Worm (Caenorhabditis elegans) whole organism, young adult: ENCODE measurements around the gene mdt-6.

Experiments used
- B0261.1 ChIP-seq: sonication (generic microtip); optimal IDR thresholded peaks from 2 replicates; lab custom pipeline; 2016; ENCODE audit warnings: mild to moderate bottlenecking, missing genetic modification characterization, moderate library complexity, missing compliant biosample characterization
- B0336.3 ChIP-seq: fragments of 200-800 bp; sonication (Bioruptor generic); IDR thresholded peaks from 2 replicates; pipeline ENCODE4 v1.3.6; 2022; ENCODE audit warnings: missing genetic modification characterization, missing compliant biosample characterization
- F10E7.11 ChIP-seq: sonication (generic microtip); optimal IDR thresholded peaks from 2 replicates; lab custom pipeline; 2017; ENCODE audit warnings: mild to moderate bottlenecking, missing genetic modification characterization, moderate library complexity, missing compliant biosample characterization
- F33H1.4 ChIP-seq: fragments of 200-800 bp; sonication (Bioruptor generic); IDR thresholded peaks from 2 replicates; pipeline ENCODE4 v1.3.6; 2022; ENCODE audit warnings: missing genetic modification reagents, missing genetic modification characterization, missing compliant biosample characterization
- F37B4.10 ChIP-seq: fragments of 200-800 bp; sonication (Bioruptor generic); IDR thresholded peaks from 2 replicates; pipeline ENCODE4 v1.3.6; 2022; ENCODE audit warnings: missing genetic modification characterization, missing compliant biosample characterization
- F49E8.2 ChIP-seq: sonication (generic microtip); optimal IDR thresholded peaks from 3 replicates; lab custom pipeline; 2017; ENCODE audit warnings: missing genetic modification characterization, mild to moderate bottlenecking, missing compliant biosample characterization, antibody characterized with exemption, moderate library complexity; ENCODE audit not compliant: insufficient read depth
- F52B5.7 ChIP-seq: sonication (generic microtip); optimal IDR thresholded peaks from 2 replicates; lab custom pipeline; 2016; ENCODE audit warnings: mild to moderate bottlenecking, missing genetic modification characterization, missing compliant biosample characterization
- F55B11.4 ChIP-seq: sonication (generic microtip); optimal IDR thresholded peaks from 2 replicates; lab custom pipeline; 2016; ENCODE audit warnings: missing compliant biosample characterization, missing genetic modification characterization, borderline replicate concordance; ENCODE audit not compliant: insufficient read depth
- K12H6.12 ChIP-seq: fragments of 200-800 bp; sonication (Bioruptor generic); optimal IDR thresholded peaks from 2 replicates; lab custom pipeline; 2018; ENCODE audit warnings: mild to moderate bottlenecking, missing genetic modification characterization, missing compliant biosample characterization
- Y53F4B.3 ChIP-seq: fragments of 200-800 bp; sonication (Bioruptor generic); IDR thresholded peaks from 2 replicates; pipeline ENCODE4 v1.3.6; 2022; ENCODE audit warnings: missing genetic modification reagents, missing genetic modification characterization, missing compliant biosample characterization
- Y53G8AR.9 ChIP-seq: fragments of 200-800 bp; sonication (Bioruptor generic); conservative IDR thresholded peaks from 2 replicates; pipeline ENCODE4 v1.3.6; 2022; ENCODE audit warnings: missing genetic modification reagents, missing genetic modification characterization, missing compliant biosample characterization
- Y56A3A.18 ChIP-seq: fragments of 200-800 bp; sonication (Bioruptor generic); IDR thresholded peaks from 2 replicates; pipeline ENCODE4 v1.3.6; 2022; ENCODE audit warnings: missing genetic modification reagents, missing genetic modification characterization, missing compliant biosample characterization
- Y67H2A.10 ChIP-seq: fragments of 200-800 bp; sonication (Bioruptor generic); conservative IDR thresholded peaks from 2 replicates; pipeline ENCODE4 v1.3.6; 2022; ENCODE audit warnings: missing genetic modification reagents, missing genetic modification characterization, missing compliant biosample characterization
- ZK185.1 ChIP-seq: sonication (generic microtip); optimal IDR thresholded peaks from 2 replicates; lab custom pipeline; 2016; ENCODE audit warnings: mild to moderate bottlenecking, missing genetic modification characterization, missing compliant biosample characterization; ENCODE audit not compliant: poor library complexity, severe bottlenecking
- ama-1 ChIP-seq, 3 experiments: fragments of 150-350 bp in 1 of 3; sonication (generic microtip) in 2 of 3; optimal IDR thresholded peaks; 2 replicates each; lab custom pipeline; 2014 to 2018; ENCODE audit warnings: missing biosample characterization in 2 of 3, missing genetic modification characterization in 2 of 3, missing genetic modification reagents in 2 of 3
- atf-7 ChIP-seq: sonication (generic microtip); optimal IDR thresholded peaks from 2 replicates; lab custom pipeline; 2017; ENCODE audit warnings: mild to moderate bottlenecking, missing genetic modification characterization, missing compliant biosample characterization
- attf-5 ChIP-seq: fragments of 200-800 bp; sonication (Bioruptor generic); optimal IDR thresholded peaks from 2 replicates; lab custom pipeline; 2018; ENCODE audit warnings: mild to moderate bottlenecking, missing genetic modification characterization, missing compliant biosample characterization
- attf-6 ChIP-seq: fragments of 200-800 bp; sonication (Bioruptor generic); IDR thresholded peaks from 2 replicates; pipeline ENCODE4 v1.3.6; 2022; ENCODE audit warnings: missing genetic modification reagents, missing genetic modification characterization, missing compliant biosample characterization
- bed-1 ChIP-seq: fragments of 200-800 bp; sonication (Bioruptor generic); IDR thresholded peaks from 2 replicates; pipeline ENCODE4 v1.3.6; 2022; ENCODE audit warnings: missing genetic modification reagents, missing genetic modification characterization, missing compliant biosample characterization
- ccch-3 ChIP-seq: fragments of 200-800 bp; sonication (Bioruptor generic); optimal IDR thresholded peaks from 2 replicates; lab custom pipeline; 2018; ENCODE audit warnings: mild to moderate bottlenecking, missing genetic modification characterization, missing compliant biosample characterization
- cebp-2 ChIP-seq: fragments of 200-800 bp; sonication (Bioruptor generic); IDR thresholded peaks from 2 replicates; pipeline ENCODE4 v1.3.6; 2022; ENCODE audit warnings: missing genetic modification characterization, missing compliant biosample characterization
- ceh-27 ChIP-seq: fragments of 200-800 bp; sonication (Bioruptor generic); optimal IDR thresholded peaks from 2 replicates; lab custom pipeline; 2018; ENCODE audit warnings: mild to moderate bottlenecking, missing genetic modification characterization, moderate library complexity, missing compliant biosample characterization
- ceh-40 ChIP-seq: fragments of 200-800 bp; sonication (Bioruptor generic); IDR thresholded peaks from 2 replicates; pipeline ENCODE4 v1.3.6; 2022; ENCODE audit warnings: missing genetic modification characterization, missing compliant biosample characterization
- die-1 ChIP-seq: sonication (generic microtip); optimal IDR thresholded peaks from 2 replicates; lab custom pipeline; 2016; ENCODE audit warnings: missing genotype, mild to moderate bottlenecking, missing genetic modification characterization, missing compliant biosample characterization
- dpl-1 ChIP-seq: fragments of 150-350 bp; optimal IDR thresholded peaks from 2 replicates; lab custom pipeline; 2014; ENCODE audit warnings: missing biosample characterization, missing genetic modification reagents, missing genetic modification characterization
- egl-44 ChIP-seq: fragments of 200-800 bp; sonication (Bioruptor generic); IDR thresholded peaks from 2 replicates; pipeline ENCODE4 v1.3.6; 2022; ENCODE audit warnings: missing genetic modification reagents, missing genetic modification characterization, missing compliant biosample characterization
- ekl-4 ChIP-seq: fragments of 200-800 bp; sonication (Bioruptor generic); IDR thresholded peaks from 2 replicates; pipeline ENCODE4 v1.3.6; 2022; ENCODE audit warnings: missing genetic modification reagents, missing genetic modification characterization, missing compliant biosample characterization
- him-1 ChIP-seq: sonication (generic microtip); optimal IDR thresholded peaks from 2 replicates; lab custom pipeline; 2016; ENCODE audit warnings: missing genotype, missing genetic modification reagents, missing genetic modification characterization, missing compliant biosample characterization
- hmg-1.2 ChIP-seq: fragments of 200-800 bp; sonication (Bioruptor generic); IDR thresholded peaks from 2 replicates; pipeline ENCODE4 v1.3.6; 2022; ENCODE audit warnings: missing genetic modification reagents, missing genetic modification characterization, missing compliant biosample characterization
- lag-1 ChIP-seq: fragments of 200-800 bp; sonication (Bioruptor generic); IDR thresholded peaks from 2 replicates; pipeline ENCODE4 v1.3.6; 2022; ENCODE audit warnings: missing genetic modification reagents, missing genetic modification characterization, missing compliant biosample characterization
- let-526 ChIP-seq: fragments of 200-800 bp; sonication (Bioruptor generic); IDR thresholded peaks from 2 replicates; pipeline ENCODE4 v1.3.6; 2022; ENCODE audit warnings: missing genetic modification reagents, missing genetic modification characterization, missing compliant biosample characterization
- let-607 ChIP-seq, 2 experiments: fragments of 200-800 bp in 1 of 2; sonication (Bioruptor generic) in 1 of 2; sonication (generic microtip) in 1 of 2; optimal IDR thresholded peaks; 2 replicates each; lab custom pipeline; 2016 to 2018; ENCODE audit warnings: mild to moderate bottlenecking in 2 of 2, missing compliant biosample characterization in 2 of 2, missing genetic modification characterization in 2 of 2, moderate library complexity in 2 of 2, missing genotype in 1 of 2
- lin-26 ChIP-seq: fragments of 200-800 bp; sonication (Bioruptor generic); IDR thresholded peaks from 2 replicates; pipeline ENCODE4 v1.3.6; 2022; ENCODE audit warnings: missing genetic modification reagents, missing genetic modification characterization, missing compliant biosample characterization
- madf-3 ChIP-seq: fragments of 200-800 bp; sonication (Bioruptor generic); IDR thresholded peaks from 2 replicates; pipeline ENCODE4 v1.3.6; 2022; ENCODE audit warnings: missing genetic modification reagents, missing genetic modification characterization, missing compliant biosample characterization
- mxl-1 ChIP-seq: sonication (generic microtip); optimal IDR thresholded peaks from 2 replicates; lab custom pipeline; 2016; ENCODE audit warnings: missing genetic modification characterization, missing compliant biosample characterization
- nfya-2 ChIP-seq: fragments of 200-800 bp; sonication (Bioruptor generic); IDR thresholded peaks from 2 replicates; pipeline ENCODE4 v1.3.6; 2022; ENCODE audit warnings: missing genetic modification reagents, missing genetic modification characterization, missing compliant biosample characterization
- nfyb-1 ChIP-seq: fragments of 200-800 bp; sonication (Bioruptor generic); IDR thresholded peaks from 2 replicates; pipeline ENCODE4 v1.3.6; 2022; ENCODE audit warnings: missing genetic modification reagents, missing genetic modification characterization, missing compliant biosample characterization
- rec-8 ChIP-seq, 2 experiments: sonication (generic microtip); optimal IDR thresholded peaks; 2 replicates each; lab custom pipeline; 2016; ENCODE audit warnings: mild to moderate bottlenecking in 2 of 2, missing genetic modification characterization in 2 of 2, missing genetic modification reagents in 2 of 2, missing genotype in 2 of 2, missing biosample characterization in 1 of 2, missing compliant biosample characterization in 1 of 2, moderate library complexity in 1 of 2
- rpc-1 ChIP-seq, 2 experiments: fragments of 150-350 bp in 1 of 2; sonication (generic microtip) in 1 of 2; optimal IDR thresholded peaks; 2 replicates each; lab custom pipeline; 2014 to 2018; ENCODE audit warnings: missing biosample characterization in 1 of 2, missing genetic modification characterization in 1 of 2, missing genetic modification reagents in 1 of 2, missing genotype in 1 of 2
- somi-1 ChIP-seq: fragments of 200-800 bp; sonication (Bioruptor generic); optimal IDR thresholded peaks from 2 replicates; lab custom pipeline; 2018; ENCODE audit warnings: mild to moderate bottlenecking, missing genetic modification characterization, missing compliant biosample characterization
- tlf-1 ChIP-seq: fragments of 200-800 bp; sonication (Bioruptor generic); optimal IDR thresholded peaks from 2 replicates; lab custom pipeline; 2018; ENCODE audit warnings: mild to moderate bottlenecking, missing genetic modification characterization, missing compliant biosample characterization
- unc-130 ChIP-seq: sonication (generic microtip); optimal IDR thresholded peaks from 2 replicates; lab custom pipeline; 2016; ENCODE audit warnings: missing genetic modification reagents, missing genetic modification characterization, missing compliant biosample characterization
- unc-62 ChIP-seq: fragments of 150-350 bp; optimal IDR thresholded peaks from 2 replicates; lab custom pipeline; 2014; ENCODE audit warnings: missing biosample characterization, missing genetic modification reagents, missing genetic modification characterization
- zfh-2 ChIP-seq: fragments of 200-800 bp; sonication (Bioruptor generic); conservative IDR thresholded peaks from 2 replicates; pipeline ENCODE4 v1.3.6; 2022; ENCODE audit warnings: missing genetic modification reagents, missing genetic modification characterization, missing compliant biosample characterization
- ztf-25 ChIP-seq: fragments of 200-800 bp; sonication (Bioruptor generic); IDR thresholded peaks from 2 replicates; pipeline ENCODE4 v1.3.6; 2022; ENCODE audit warnings: missing genetic modification reagents, missing genetic modification characterization, missing compliant biosample characterization
- ztf-26 ChIP-seq: sonication (generic microtip); optimal IDR thresholded peaks from 2 replicates; lab custom pipeline; 2017; ENCODE audit warnings: missing genetic modification characterization, missing compliant biosample characterization
- ztf-28 ChIP-seq: fragments of 200-800 bp; sonication (Bioruptor generic); IDR thresholded peaks from 2 replicates; pipeline ENCODE4 v1.3.6; 2022; ENCODE audit warnings: missing genetic modification reagents, missing genetic modification characterization, missing compliant biosample characterization

Gene mdt-6

ce11 chrV:7093720-7094401, 34.4 kb upstream of the mdt-6 start, which contains the start of gene nhr-135 (continued):
- TF ChIP-seq Y56A3A.18 (GFP tag; lab: Robert Waterston, UW) = no peak
- peak; percentile 53 for TF ChIP-seq ztf-26 (tag; lab: Kevin White, UChicago)
- no peak for TF ChIP-seq nfya-2 (GFP tag; lab: Robert Waterston, UW)
- no peak for TF ChIP-seq F33H1.4 (GFP tag; lab: Robert Waterston, UW)
- TF ChIP-seq die-1 (tag; lab: Kevin White, UChicago) = no peak
- no peak for TF ChIP-seq F55B11.4
- TF ChIP-seq ceh-40 (GFP tag; lab: Robert Waterston, UW) = no peak
- TF ChIP-seq dpl-1 (GFP tag; lab: Kevin White, UChicago) = no peak
- TF ChIP-seq ceh-27 (GFP tag; lab: Kevin White, UChicago) = no peak
- peak; percentile 16 for TF ChIP-seq ama-1 (optimal IDR thresholded peaks at IDR 0.05; lab: Kevin White, UChicago)
- TF ChIP-seq ama-1 (GFP tag; optimal IDR thresholded peaks at IDR 0.05; lab: Kevin White, UChicago) = no peak
- no peak for TF ChIP-seq ztf-28
- TF ChIP-seq attf-5 (GFP tag; lab: Kevin White, UChicago) = peak; percentile 66
- no peak for TF ChIP-seq F10E7.11 (tag; lab: Kevin White, UChicago)
- no peak for TF ChIP-seq rpc-1 (optimal IDR thresholded peaks at IDR 0.05; lab: Kevin White, UChicago)
- TF ChIP-seq rpc-1 (tag; optimal IDR thresholded peaks at IDR 0.05; lab: Kevin White, UChicago) = no peak
- TF ChIP-seq ekl-4 = no peak
- TF ChIP-seq atf-7 (tag; lab: Kevin White, UChicago) = peak; percentile 45
- TF ChIP-seq K12H6.12 = peak; percentile 3
- TF ChIP-seq cebp-2 = no peak
- no peak for TF ChIP-seq B0261.1 (tag; lab: Kevin White, UChicago)
- TF ChIP-seq F52B5.7 (tag; lab: Kevin White, UChicago) = no peak
- no peak for TF ChIP-seq him-1 (tag; lab: Kevin White, UChicago)
- TF ChIP-seq Y67H2A.10 (GFP tag; lab: Robert Waterston, UW) = no peak
- no peak for TF ChIP-seq Y53F4B.3 (GFP tag; lab: Robert Waterston, UW)
- no peak for TF ChIP-seq bed-1 (GFP tag; lab: Robert Waterston, UW)
- TF ChIP-seq ZK185.1 (tag; lab: Kevin White, UChicago) = peak; percentile 38
- TF ChIP-seq F49E8.2 (tag; lab: Kevin White, UChicago) = no peak
- no peak for TF ChIP-seq let-526 (GFP tag; lab: Robert Waterston, UW)
- TF ChIP-seq tlf-1 (GFP tag; lab: Kevin White, UChicago) = no peak
- TF ChIP-seq Y53G8AR.9 (GFP tag; lab: Robert Waterston, UW) = peak; percentile 34; the same call in 1 of the 2 replicates
- TF ChIP-seq attf-6 (GFP tag; lab: Robert Waterston, UW) = no peak
- TF ChIP-seq unc-130 (GFP tag; lab: Kevin White, UChicago) = no peak
- TF ChIP-seq nfyb-1 (GFP tag; lab: Robert Waterston, UW) = peak; percentile 72; the same call in 1 of the 2 replicates
- peak; percentile 37 for TF ChIP-seq somi-1 (GFP tag; lab: Kevin White, UChicago)
- no peak for TF ChIP-seq ccch-3 (GFP tag; lab: Kevin White, UChicago)
- TF ChIP-seq rec-8 (tag; optimal IDR thresholded peaks at IDR 0.05; lab: Kevin White, UChicago) = no peak
- no peak for TF ChIP-seq lag-1
- TF ChIP-seq unc-62 (GFP tag; lab: Kevin White, UChicago) = no peak
- peak; percentile 18 to 32 for TF ChIP-seq let-607 (tag; optimal IDR thresholded peaks at IDR 0.05; lab: Kevin White, UChicago)
- TF ChIP-seq hmg-1.2 (GFP tag; lab: Robert Waterston, UW) = no peak; the same call in 1 of the 2 replicates
- no peak for TF ChIP-seq zfh-2 (GFP tag; lab: Robert Waterston, UW)
- TF ChIP-seq egl-44 (GFP tag; lab: Robert Waterston, UW) = peak; percentile 67; the same call in 1 of the 2 replicates
- TF ChIP-seq madf-3 (GFP tag; lab: Robert Waterston, UW) = no peak
- TF ChIP-seq ztf-25 (GFP tag; lab: Robert Waterston, UW) = no peak
- no peak for TF ChIP-seq mxl-1
- TF ChIP-seq lin-26 (GFP tag; lab: Robert Waterston, UW) = 0 out of 2 replicates have a peak, but pooled peaks have one; percentile 50
- TF ChIP-seq F37B4.10 = no peak
- 0 out of 2 replicates have a peak, but pooled peaks have one; percentile 38 for TF ChIP-seq B0336.3 (GFP tag; lab: Robert Waterston, UW)
